Worm (Caenorhabditis elegans): ENCODE measurements around the gene T05C12.4.

Gene T05C12.4

DNA sequence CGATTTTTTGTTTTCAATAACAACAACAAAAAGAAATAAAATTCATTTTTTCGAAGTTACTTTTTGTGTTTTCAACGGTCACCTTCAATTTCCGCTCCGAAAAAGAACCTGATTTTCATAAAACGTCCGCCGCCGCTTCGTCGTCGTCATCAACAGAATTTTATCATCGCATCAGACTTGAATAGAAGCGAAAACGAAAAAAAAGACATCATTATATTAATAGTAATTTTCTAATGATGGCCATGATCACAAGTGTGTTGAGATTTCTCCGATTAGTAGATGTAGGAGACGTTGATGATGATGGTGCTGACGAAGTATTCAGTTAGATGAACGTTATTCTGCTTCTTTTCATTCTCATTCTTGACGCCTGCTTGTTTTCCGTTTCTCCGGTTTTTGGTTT lies 43.8 kb upstream of the T05C12.4 start:
- TF ChIP-seq nhr-12 (tag; optimal IDR thresholded peaks at IDR 0.05) (no peak), ceh-16 (tag; optimal IDR thresholded peaks at IDR 0.05) (no peak), ztf-11 (tag; optimal IDR thresholded peaks at IDR 0.05) (no peak), egl-27 (tag; optimal IDR thresholded peaks at IDR 0.05) (no peak), sma-3 (GFP tag; optimal IDR thresholded peaks at IDR 0.05) (no peak), aly-2 (tag; optimal IDR thresholded peaks at IDR 0.05) (no peak), F13H6.1 (tag; optimal IDR thresholded peaks at IDR 0.05) (no peak), R02D3.7 (tag; optimal IDR thresholded peaks at IDR 0.05) (no peak), elt-3 (tag; optimal IDR thresholded peaks at IDR 0.05) (no peak), mab-5 (tag; optimal IDR thresholded peaks at IDR 0.05) (no peak), gmeb-1 (tag; optimal IDR thresholded peaks at IDR 0.05) (no peak), lin-11 (tag; optimal IDR thresholded peaks at IDR 0.05) (no peak), Y55F3AM.14 (GFP tag; optimal IDR thresholded peaks at IDR 0.05) (no peak), nhr-23 (tag; optimal IDR thresholded peaks at IDR 0.05) (no peak), snpc-4 (tag; optimal IDR thresholded peaks at IDR 0.05) (no peak), peb-1 (tag; optimal IDR thresholded peaks at IDR 0.05) (no peak)

DNA sequence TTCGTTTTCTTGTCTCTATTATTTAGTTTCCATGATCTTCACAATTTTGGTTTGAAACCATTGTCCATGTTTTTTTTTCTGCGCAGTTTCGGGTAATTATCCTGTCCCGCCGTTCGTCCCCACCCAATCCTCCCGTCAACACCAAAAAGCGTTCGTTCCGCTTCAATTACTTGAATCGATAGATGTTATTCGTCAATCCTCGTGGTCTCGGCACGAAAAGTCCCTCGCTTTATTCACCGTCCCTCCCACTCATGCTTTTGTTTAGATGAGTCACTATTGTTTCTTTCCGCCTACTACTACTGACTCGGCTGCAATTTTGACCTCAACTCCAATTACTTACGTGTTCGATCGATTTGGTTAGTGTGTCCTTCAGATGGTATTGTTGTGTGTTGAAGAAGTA lies 43.2 kb upstream of the T05C12.4 start:
- TF ChIP-seq ceh-16 (tag; optimal IDR thresholded peaks at IDR 0.05) (no peak), nhr-21 (tag; optimal IDR thresholded peaks at IDR 0.05) (no peak), unc-39 (tag; optimal IDR thresholded peaks at IDR 0.05) (no peak), blmp-1 (tag; optimal IDR thresholded peaks at IDR 0.05; ENCODE audit: insufficient read depth) (no peak), mdl-1 (tag; optimal IDR thresholded peaks at IDR 0.05) (no peak), F13H6.1 (tag; optimal IDR thresholded peaks at IDR 0.05) (no peak), unc-62 (GFP tag; optimal IDR thresholded peaks at IDR 0.05) (no peak), mbf-1 (tag; optimal IDR thresholded peaks at IDR 0.05) (no peak), ztf-11 (tag; optimal IDR thresholded peaks at IDR 0.05) (no peak), nhr-77 (tag; optimal IDR thresholded peaks at IDR 0.05) (no peak), gmeb-1 (tag; optimal IDR thresholded peaks at IDR 0.05) (no peak), aly-2 (tag; optimal IDR thresholded peaks at IDR 0.05) (no peak), lin-39 (tag; optimal IDR thresholded peaks at IDR 0.05) (no peak), crh-2 (tag; optimal IDR thresholded peaks at IDR 0.05) (no peak), egl-27 (tag; optimal IDR thresholded peaks at IDR 0.05) (no peak), lin-13 (GFP tag; optimal IDR thresholded peaks at IDR 0.05) (no peak), lin-11 (tag; optimal IDR thresholded peaks at IDR 0.05) (no peak), ama-1 (optimal IDR thresholded peaks at IDR 0.05) (no peak)

DNA sequence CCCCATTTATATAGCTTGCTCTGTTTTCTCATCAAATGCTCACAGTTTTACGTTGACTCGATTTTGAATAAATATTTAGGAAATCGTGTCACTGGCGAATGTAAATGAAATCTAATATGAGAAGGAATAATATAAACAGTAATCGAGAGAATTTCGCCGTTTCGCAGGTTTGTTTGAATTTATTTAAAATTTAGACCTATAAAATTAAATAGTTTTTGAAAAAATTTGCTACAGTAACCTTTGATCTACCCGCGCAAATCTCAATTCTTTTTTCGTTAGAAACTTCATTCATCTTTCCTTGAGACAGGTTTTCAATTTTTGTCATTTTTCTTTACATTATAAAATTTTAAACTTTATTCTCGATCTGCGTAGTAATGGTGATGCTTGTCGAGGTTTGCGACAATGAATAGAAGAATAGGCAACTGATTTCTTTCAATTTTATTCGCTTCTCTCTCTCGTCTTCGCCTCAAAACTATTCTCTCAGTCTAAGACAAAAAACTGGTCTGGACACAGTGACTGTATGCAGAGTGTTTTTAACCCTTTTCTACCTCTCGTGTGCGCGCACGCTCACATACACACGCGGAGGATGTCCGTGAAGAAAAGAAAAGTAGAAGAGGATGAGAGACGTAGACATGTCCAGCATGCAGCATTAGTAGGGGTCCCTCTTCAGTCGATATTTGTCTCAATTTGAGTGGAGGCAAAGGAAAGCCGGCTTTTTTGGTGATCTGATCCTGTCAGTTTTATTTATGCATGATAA lies 42.3 kb upstream of the T05C12.4 start, which contains the start of gene dab-1:
TSS of gene dab-1 (plus strand) at position 78 of the 757 bp plus-strand sequence.
- TF ChIP-seq blmp-1 (tag; optimal IDR thresholded peaks at IDR 0.05; ENCODE audit: insufficient read depth) (peak; percentile 10), nhr-10 (tag; optimal IDR thresholded peaks at IDR 0.05) (no peak), elt-1 (tag; optimal IDR thresholded peaks at IDR 0.05) (no peak), skn-1 (tag; optimal IDR thresholded peaks at IDR 0.05) (no peak), nhr-129 (tag; optimal IDR thresholded peaks at IDR 0.05) (peak; percentile 68), dmd-4 (tag; optimal IDR thresholded peaks at IDR 0.05) (no peak), gmeb-1 (tag; optimal IDR thresholded peaks at IDR 0.05) (no peak), mab-5 (tag; optimal IDR thresholded peaks at IDR 0.05) (no peak), peb-1 (tag; optimal IDR thresholded peaks at IDR 0.05) (no peak), nhr-6 (tag; optimal IDR thresholded peaks at IDR 0.05) (no peak), sma-3 (GFP tag; optimal IDR thresholded peaks at IDR 0.05) (peak; percentile 9), lsy-2 (tag; optimal IDR thresholded peaks at IDR 0.05) (peak in 1 of 2 experiments; percentile 32), nhr-77 (tag; optimal IDR thresholded peaks at IDR 0.05) (no peak), egl-27 (tag; optimal IDR thresholded peaks at IDR 0.05) (no peak), ztf-1 (GFP tag; conservative IDR thresholded peaks at IDR 0.05) (no peak), nhr-237 (tag; optimal IDR thresholded peaks at IDR 0.05) (no peak), nhr-21 (tag; optimal IDR thresholded peaks at IDR 0.05) (peak; percentile 43), unc-62 (GFP tag; optimal IDR thresholded peaks at IDR 0.05) (no peak), ztf-11 (tag; optimal IDR thresholded peaks at IDR 0.05) (no peak), aly-2 (tag; optimal IDR thresholded peaks at IDR 0.05) (no peak), unc-55 (GFP tag; optimal IDR thresholded peaks at IDR 0.05) (peak; percentile 28), ztf-4 (tag; optimal IDR thresholded peaks at IDR 0.05) (no peak), lin-13 (GFP tag; optimal IDR thresholded peaks at IDR 0.05) (no peak), ama-1 (optimal IDR thresholded peaks at IDR 0.05) (no peak), nhr-25 (tag; optimal IDR thresholded peaks at IDR 0.05) (peak; percentile 86), sma-9 (GFP tag; optimal IDR thresholded peaks at IDR 0.05) (no peak), sma-9 (tag; optimal IDR thresholded peaks at IDR 0.05) (no peak), fos-1 (tag; optimal IDR thresholded peaks at IDR 0.05) (peak; percentile 35), ZK546.5 (tag; optimal IDR thresholded peaks at IDR 0.05) (no peak), snpc-4 (tag; optimal IDR thresholded peaks at IDR 0.05) (no peak), unc-39 (tag; optimal IDR thresholded peaks at IDR 0.05) (no peak), R02D3.7 (tag; optimal IDR thresholded peaks at IDR 0.05) (no peak), nhr-12 (tag; optimal IDR thresholded peaks at IDR 0.05) (no peak), lin-11 (tag; optimal IDR thresholded peaks at IDR 0.05) (no peak), mbf-1 (tag; optimal IDR thresholded peaks at IDR 0.05) (no peak), alr-1 (tag; optimal IDR thresholded peaks at IDR 0.05) (no peak), lin-39 (tag; optimal IDR thresholded peaks at IDR 0.05) (no peak), Y55F3AM.14 (GFP tag; optimal IDR thresholded peaks at IDR 0.05) (no peak), ceh-82 (tag; optimal IDR thresholded peaks at IDR 0.05) (no peak), zag-1 (tag; optimal IDR thresholded peaks at IDR 0.05) (no peak), nhr-23 (tag; optimal IDR thresholded peaks at IDR 0.05) (no peak)
